Worm (Caenorhabditis elegans): Measurements from ENCODE around the gene ZK1251.3.

ce11 chrIV:9682514-9682913 is 944 bp upstream of the ZK1251.3 start, which contains the start of gene ins-7:
- TF ChIP-seq ama-1 (optimal IDR thresholded peaks at IDR 0.05), result no peak
- no peak for TF ChIP-seq zag-1 (tag; optimal IDR thresholded peaks at IDR 0.05)
- no peak for TF ChIP-seq snpc-4 (tag; optimal IDR thresholded peaks at IDR 0.05)
- no peak for TF ChIP-seq R02D3.7 (tag; optimal IDR thresholded peaks at IDR 0.05)
- TF ChIP-seq ceh-28 (tag; optimal IDR thresholded peaks at IDR 0.05), result no peak
- no peak for TF ChIP-seq nfya-1 (tag; optimal IDR thresholded peaks at IDR 0.05; ENCODE audit: insufficient read depth)
- TF ChIP-seq egl-27 (tag; optimal IDR thresholded peaks at IDR 0.05), result no peak
- no peak for TF ChIP-seq nhr-25 (tag; optimal IDR thresholded peaks at IDR 0.05)
- no peak for TF ChIP-seq nhr-28 (tag; optimal IDR thresholded peaks at IDR 0.05)
- TF ChIP-seq nhr-23 (tag; optimal IDR thresholded peaks at IDR 0.05), result no peak
- peak; percentile 91 for TF ChIP-seq elt-2 (tag; optimal IDR thresholded peaks at IDR 0.05)

Data from whole organism, L3 larva.